Worm (Caenorhabditis elegans) whole organism, young adult: ENCODE results near the gene dop-4.

Experiments
- B0035.1 ChIP-seq: sonication (generic microtip); optimal IDR thresholded peaks from 2 replicates; lab custom pipeline; 2016; ENCODE audit warnings: missing genetic modification characterization, mild to moderate bottlenecking, missing compliant biosample characterization, missing genotype, missing genetic modification reagents
- D2030.7 ChIP-seq: fragments of 200-800 bp; sonication (Bioruptor generic); IDR thresholded peaks from 2 replicates; pipeline ENCODE4 v1.3.6; 2022; ENCODE audit warnings: missing genetic modification reagents, missing genetic modification characterization, missing compliant biosample characterization
- F39B2.1 ChIP-seq: fragments of 200-800 bp; sonication (Bioruptor generic); IDR thresholded peaks from 2 replicates; pipeline ENCODE4 v1.3.6; 2022; ENCODE audit warnings: missing genetic modification reagents, missing genetic modification characterization, missing compliant biosample characterization
- F55B11.4 ChIP-seq: sonication (generic microtip); optimal IDR thresholded peaks from 2 replicates; lab custom pipeline; 2016; ENCODE audit warnings: missing compliant biosample characterization, missing genetic modification characterization, borderline replicate concordance; ENCODE audit not compliant: insufficient read depth
- F57A8.1 ChIP-seq: fragments of 200-800 bp; sonication (Bioruptor generic); optimal IDR thresholded peaks from 2 replicates; lab custom pipeline; 2018; ENCODE audit warnings: mild to moderate bottlenecking, missing genetic modification characterization, moderate library complexity, missing compliant biosample characterization
- K12H6.12 ChIP-seq: fragments of 200-800 bp; sonication (Bioruptor generic); optimal IDR thresholded peaks from 2 replicates; lab custom pipeline; 2018; ENCODE audit warnings: mild to moderate bottlenecking, missing genetic modification characterization, missing compliant biosample characterization
- Y56A3A.18 ChIP-seq: fragments of 200-800 bp; sonication (Bioruptor generic); IDR thresholded peaks from 2 replicates; pipeline ENCODE4 v1.3.6; 2022; ENCODE audit warnings: missing genetic modification reagents, missing genetic modification characterization, missing compliant biosample characterization
- Y67H2A.10 ChIP-seq: fragments of 200-800 bp; sonication (Bioruptor generic); conservative IDR thresholded peaks from 2 replicates; pipeline ENCODE4 v1.3.6; 2022; ENCODE audit warnings: missing genetic modification reagents, missing genetic modification characterization, missing compliant biosample characterization
- aptf-3 ChIP-seq: fragments of 200-800 bp; sonication (Bioruptor generic); IDR thresholded peaks from 2 replicates; pipeline ENCODE4 v1.3.6; 2022; ENCODE audit warnings: missing genetic modification characterization, missing compliant biosample characterization
- atf-7 ChIP-seq: sonication (generic microtip); optimal IDR thresholded peaks from 2 replicates; lab custom pipeline; 2017; ENCODE audit warnings: mild to moderate bottlenecking, missing genetic modification characterization, missing compliant biosample characterization
- attf-3 ChIP-seq: fragments of 200-800 bp; sonication (Bioruptor generic); conservative IDR thresholded peaks from 2 replicates; pipeline ENCODE4 v1.3.6; 2022; ENCODE audit warnings: missing genetic modification reagents, missing genetic modification characterization, missing compliant biosample characterization
- bed-1 ChIP-seq: fragments of 200-800 bp; sonication (Bioruptor generic); IDR thresholded peaks from 2 replicates; pipeline ENCODE4 v1.3.6; 2022; ENCODE audit warnings: missing genetic modification reagents, missing genetic modification characterization, missing compliant biosample characterization
- cebp-1 ChIP-seq, 2 experiments: fragments of 200-800 bp in 1 of 2; sonication (Bioruptor generic) in 1 of 2; sonication (generic microtip) in 1 of 2; IDR thresholded peaks in 1 of 2; optimal IDR thresholded peaks in 1 of 2; 2 replicates each; pipeline versions ENCODE4 v1.3.6 to Lab custom; 2017 to 2022; ENCODE audit warnings: missing compliant biosample characterization in 2 of 2, missing genetic modification characterization in 2 of 2, mild to moderate bottlenecking in 1 of 2, missing genetic modification reagents in 1 of 2, moderate library complexity in 1 of 2
- ceh-91 ChIP-seq: fragments of 200-800 bp; sonication (Bioruptor generic); IDR thresholded peaks from 2 replicates; pipeline ENCODE4 v1.3.6; 2022; ENCODE audit warnings: missing genetic modification reagents, missing genetic modification characterization, missing compliant biosample characterization
- hlh-26 ChIP-seq: fragments of 200-800 bp; sonication (Bioruptor generic); conservative IDR thresholded peaks from 2 replicates; pipeline ENCODE4 v1.3.6; 2022; ENCODE audit warnings: missing genetic modification reagents, missing genetic modification characterization, missing compliant biosample characterization
- hmg-20 ChIP-seq: fragments of 200-800 bp; sonication (Bioruptor generic); IDR thresholded peaks from 2 replicates; pipeline ENCODE4 v1.3.6; 2022; ENCODE audit warnings: missing genetic modification reagents, missing genetic modification characterization, missing compliant biosample characterization
- hrde-1 ChIP-seq: sonication (generic microtip); optimal IDR thresholded peaks from 2 replicates; lab custom pipeline; 2016; ENCODE audit warnings: missing genetic modification characterization, mild to moderate bottlenecking, missing compliant biosample characterization, moderate library complexity, missing genotype, missing genetic modification reagents, borderline replicate concordance
- let-526 ChIP-seq: fragments of 200-800 bp; sonication (Bioruptor generic); IDR thresholded peaks from 2 replicates; pipeline ENCODE4 v1.3.6; 2022; ENCODE audit warnings: missing genetic modification reagents, missing genetic modification characterization, missing compliant biosample characterization
- lin-40 ChIP-seq: sonication (generic microtip); optimal IDR thresholded peaks from 2 replicates; lab custom pipeline; 2016; ENCODE audit warnings: missing genetic modification characterization, mild to moderate bottlenecking, missing compliant biosample characterization, missing genotype, missing genetic modification reagents
- lin-54 ChIP-seq: fragments of 200-800 bp; sonication (Bioruptor generic); optimal IDR thresholded peaks from 2 replicates; lab custom pipeline; 2018; ENCODE audit warnings: mild to moderate bottlenecking, missing genetic modification characterization, missing compliant biosample characterization
- lir-1 ChIP-seq: fragments of 200-800 bp; sonication (Bioruptor generic); conservative IDR thresholded peaks from 2 replicates; pipeline ENCODE4 v1.3.6; 2022; ENCODE audit warnings: missing genetic modification reagents, missing genetic modification characterization, missing compliant biosample characterization
- lsl-1 ChIP-seq: fragments of 200-800 bp; sonication (Bioruptor generic); optimal IDR thresholded peaks from 2 replicates; lab custom pipeline; 2018; ENCODE audit warnings: mild to moderate bottlenecking, missing genetic modification characterization, moderate library complexity, missing compliant biosample characterization
- lsy-27 ChIP-seq: sonication (generic microtip); optimal IDR thresholded peaks from 2 replicates; lab custom pipeline; 2017; ENCODE audit warnings: missing genetic modification characterization, mild to moderate bottlenecking, missing compliant biosample characterization, antibody characterized with exemption, missing genotype, borderline replicate concordance; ENCODE audit not compliant: insufficient read depth
- madf-10 ChIP-seq: sonication (generic microtip); optimal IDR thresholded peaks from 2 replicates; lab custom pipeline; 2016; ENCODE audit warnings: mild to moderate bottlenecking, missing genetic modification characterization, missing compliant biosample characterization
- madf-3 ChIP-seq: fragments of 200-800 bp; sonication (Bioruptor generic); IDR thresholded peaks from 2 replicates; pipeline ENCODE4 v1.3.6; 2022; ENCODE audit warnings: missing genetic modification reagents, missing genetic modification characterization, missing compliant biosample characterization
- madf-6 ChIP-seq: fragments of 200-800 bp; sonication (Bioruptor generic); IDR thresholded peaks from 2 replicates; pipeline ENCODE4 v1.3.6; 2022; ENCODE audit warnings: missing genetic modification reagents, missing genetic modification characterization, missing compliant biosample characterization
- mcd-1 ChIP-seq: fragments of 200-800 bp; sonication (Bioruptor generic); IDR thresholded peaks from 2 replicates; pipeline ENCODE4 v1.3.6; 2022; ENCODE audit warnings: missing genetic modification reagents, missing genetic modification characterization, missing compliant biosample characterization
- mes-4 ChIP-seq: sonication (generic microtip); optimal IDR thresholded peaks from 2 replicates; lab custom pipeline; 2016; ENCODE audit warnings: missing genotype, missing genetic modification characterization, missing compliant biosample characterization
- nfyb-1 ChIP-seq: fragments of 200-800 bp; sonication (Bioruptor generic); IDR thresholded peaks from 2 replicates; pipeline ENCODE4 v1.3.6; 2022; ENCODE audit warnings: missing genetic modification reagents, missing genetic modification characterization, missing compliant biosample characterization
- nhr-90 ChIP-seq: sonication (generic microtip); optimal IDR thresholded peaks from 2 replicates; lab custom pipeline; 2016; ENCODE audit warnings: missing genotype, mild to moderate bottlenecking, missing genetic modification characterization, missing compliant biosample characterization
- rcor-1 ChIP-seq: fragments of 200-800 bp; sonication (Bioruptor generic); IDR thresholded peaks from 2 replicates; pipeline ENCODE4 v1.3.6; 2022; ENCODE audit warnings: missing genetic modification reagents, missing genetic modification characterization, missing compliant biosample characterization
- rec-8 ChIP-seq, 2 experiments: sonication (generic microtip); optimal IDR thresholded peaks; 2 replicates each; lab custom pipeline; 2016; ENCODE audit warnings: mild to moderate bottlenecking in 2 of 2, missing genetic modification characterization in 2 of 2, missing genetic modification reagents in 2 of 2, missing genotype in 2 of 2, missing biosample characterization in 1 of 2, missing compliant biosample characterization in 1 of 2, moderate library complexity in 1 of 2
- repo-1 ChIP-seq: sonication (generic microtip); optimal IDR thresholded peaks from 2 replicates; lab custom pipeline; 2017; ENCODE audit warnings: mild to moderate bottlenecking, missing genetic modification characterization, missing compliant biosample characterization
- sea-2 ChIP-seq: fragments of 200-800 bp; sonication (Bioruptor generic); IDR thresholded peaks from 2 replicates; pipeline ENCODE4 v1.3.6; 2022; ENCODE audit warnings: missing genetic modification characterization, missing compliant biosample characterization
- somi-1 ChIP-seq: fragments of 200-800 bp; sonication (Bioruptor generic); optimal IDR thresholded peaks from 2 replicates; lab custom pipeline; 2018; ENCODE audit warnings: mild to moderate bottlenecking, missing genetic modification characterization, missing compliant biosample characterization
- tbp1 ChIP-seq: fragments of 200-800 bp; sonication (Bioruptor generic); optimal IDR thresholded peaks from 2 replicates; lab custom pipeline; 2018; ENCODE audit warnings: mild to moderate bottlenecking, missing genetic modification characterization, missing compliant biosample characterization
- tbx-9 ChIP-seq: sonication (generic microtip); optimal IDR thresholded peaks from 2 replicates; lab custom pipeline; 2016; ENCODE audit warnings: borderline replicate concordance, missing genetic modification characterization, inconsistent platforms, missing compliant biosample characterization
- unc-130 ChIP-seq: sonication (generic microtip); optimal IDR thresholded peaks from 2 replicates; lab custom pipeline; 2016; ENCODE audit warnings: missing genetic modification reagents, missing genetic modification characterization, missing compliant biosample characterization
- zim-3 ChIP-seq: sonication (generic microtip); optimal IDR thresholded peaks from 2 replicates; lab custom pipeline; 2017; ENCODE audit warnings: mild to moderate bottlenecking, missing genetic modification characterization, moderate library complexity, missing compliant biosample characterization
- ztf-22 ChIP-seq: fragments of 200-800 bp; sonication (Bioruptor generic); optimal IDR thresholded peaks from 2 replicates; lab custom pipeline; 2018; ENCODE audit warnings: mild to moderate bottlenecking, missing genetic modification characterization, moderate library complexity, missing compliant biosample characterization
- ztf-26 ChIP-seq: sonication (generic microtip); optimal IDR thresholded peaks from 2 replicates; lab custom pipeline; 2017; ENCODE audit warnings: missing genetic modification characterization, missing compliant biosample characterization
- ztf-28 ChIP-seq: fragments of 200-800 bp; sonication (Bioruptor generic); IDR thresholded peaks from 2 replicates; pipeline ENCODE4 v1.3.6; 2022; ENCODE audit warnings: missing genetic modification reagents, missing genetic modification characterization, missing compliant biosample characterization
- ztf-6 ChIP-seq: fragments of 200-800 bp; sonication (Bioruptor generic); IDR thresholded peaks from 2 replicates; pipeline ENCODE4 v1.3.6; 2022; ENCODE audit warnings: missing genetic modification reagents, missing genetic modification characterization, missing compliant biosample characterization

dop-4 gene

DNA sequence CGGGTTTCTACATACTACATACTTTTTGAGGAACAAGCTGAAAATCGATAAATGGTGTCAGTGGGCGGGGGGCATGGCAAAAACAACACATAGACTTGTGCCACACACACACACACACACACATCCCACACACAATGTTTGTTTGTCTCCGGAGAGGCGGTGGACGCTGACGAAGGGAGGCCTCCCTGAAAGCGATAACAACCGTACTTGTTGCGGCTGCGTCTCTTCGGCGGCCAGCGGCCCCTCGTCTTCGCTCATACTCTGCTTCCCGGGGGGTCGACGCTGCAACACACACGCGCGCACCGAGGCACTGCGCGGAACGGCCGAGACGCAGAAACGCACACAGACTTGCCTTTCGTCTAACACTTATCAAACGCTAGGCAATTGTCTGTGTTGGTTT is 24.7 kb downstream of the dop-4 start (continued):
- TF ChIP-seq lir-1 (GFP tag; lab: Robert Waterston, UW): no peak; the same call in 1 of the 2 replicates
- TF ChIP-seq ztf-28: no peak

DNA sequence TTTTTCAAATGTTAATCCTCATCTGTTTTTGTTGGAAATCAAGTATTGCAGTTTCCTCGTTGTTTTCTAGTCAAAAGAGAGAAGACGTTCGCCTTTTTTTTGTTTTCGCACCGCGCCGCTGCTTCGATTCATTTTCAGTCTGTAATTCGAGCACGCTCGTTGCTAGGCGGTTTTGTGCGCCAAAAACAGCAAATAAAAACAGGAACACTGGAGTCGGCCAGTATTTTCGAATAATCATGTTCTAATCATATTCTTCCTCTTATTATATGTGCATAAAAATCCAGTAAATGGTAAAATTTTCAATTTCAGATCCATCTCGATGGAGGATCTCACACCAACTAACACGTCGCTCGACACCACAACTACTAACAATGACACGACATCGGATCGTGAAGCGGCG is 26.0 kb downstream of the dop-4 start, which contains the start of gene pdk-1:
TSS of gene pdk-1 (plus strand) at position 301 of the 400 bp plus-strand sequence.
- TF ChIP-seq let-526 (GFP tag; lab: Robert Waterston, UW): no peak
- no peak for TF ChIP-seq F57A8.1 (GFP tag; lab: Kevin White, UChicago)
- no peak for TF ChIP-seq D2030.7
- no peak for TF ChIP-seq F39B2.1 (GFP tag; lab: Robert Waterston, UW)
- no peak for TF ChIP-seq ztf-6 (GFP tag; lab: Robert Waterston, UW)
- TF ChIP-seq tbx-9: no peak
- TF ChIP-seq hrde-1 (tag; lab: Kevin White, UChicago): no peak
- TF ChIP-seq madf-10 (tag; lab: Kevin White, UChicago): no peak
- TF ChIP-seq K12H6.12 (tag; lab: Kevin White, UChicago): no peak
- TF ChIP-seq madf-6 (GFP tag; lab: Robert Waterston, UW): no peak
- TF ChIP-seq Y67H2A.10: no peak
- TF ChIP-seq hlh-26: no peak
- no peak for TF ChIP-seq bed-1 (GFP tag; lab: Robert Waterston, UW)
- TF ChIP-seq lir-1 (GFP tag; lab: Robert Waterston, UW): no peak
- TF ChIP-seq lin-40 (tag; lab: Kevin White, UChicago): no peak
- TF ChIP-seq rec-8 (tag; optimal IDR thresholded peaks at IDR 0.05; lab: Kevin White, UChicago): no peak
- no peak for TF ChIP-seq tbp1 (GFP tag; lab: Kevin White, UChicago)
- TF ChIP-seq mcd-1 (GFP tag; lab: Robert Waterston, UW): no peak
- no peak for TF ChIP-seq lsl-1

DNA sequence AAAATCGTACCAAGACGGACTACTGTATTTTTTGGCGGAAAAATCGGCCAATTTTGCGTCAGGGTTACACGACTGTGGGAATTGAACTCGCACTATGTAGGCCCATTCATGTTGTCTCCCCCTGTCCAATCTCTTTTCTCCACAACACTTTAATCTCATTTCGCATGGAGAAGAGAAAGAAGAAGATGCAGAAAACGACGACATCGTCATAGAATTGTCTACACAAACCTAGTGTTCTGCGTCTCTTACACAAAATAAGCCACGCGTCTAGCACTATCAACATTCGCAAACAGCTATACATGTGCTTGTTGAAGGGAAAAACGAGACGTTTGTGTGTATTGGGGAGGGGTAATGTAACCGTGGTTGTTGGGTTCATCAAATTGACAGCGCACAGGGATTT is 27.9 kb downstream of the dop-4 start:
- no peak for TF ChIP-seq mes-4 (tag; lab: Kevin White, UChicago)
- TF ChIP-seq B0035.1 (tag; lab: Kevin White, UChicago): no peak
- peak; percentile 53 for TF ChIP-seq K12H6.12 (tag; lab: Kevin White, UChicago)
- TF ChIP-seq madf-3: 0 out of 2 replicates have a peak, but pooled peaks have one; percentile 25
- peak; percentile 95 for TF ChIP-seq lin-40 (tag; lab: Kevin White, UChicago)
- no peak for TF ChIP-seq unc-130
- no peak for TF ChIP-seq Y67H2A.10
- TF ChIP-seq aptf-3: 0 out of 2 replicates have a peak, but pooled peaks have one; percentile 39
- no peak for TF ChIP-seq F55B11.4 (tag; lab: Kevin White, UChicago)
- TF ChIP-seq lsy-27 (tag; lab: Kevin White, UChicago): no peak
- peak; percentile 46 for TF ChIP-seq somi-1 (GFP tag; lab: Kevin White, UChicago)
- peak; percentile 59 for TF ChIP-seq repo-1
- peak; percentile 54 for TF ChIP-seq rcor-1 (GFP tag; lab: Robert Waterston, UW)
- TF ChIP-seq F39B2.1 (GFP tag; lab: Robert Waterston, UW): no peak
- no peak for TF ChIP-seq ztf-6 (GFP tag; lab: Robert Waterston, UW)
- TF ChIP-seq ztf-26 (tag; lab: Kevin White, UChicago): peak; percentile 88
- TF ChIP-seq hmg-20 (GFP tag; lab: Robert Waterston, UW): no peak
- TF ChIP-seq ceh-91: no peak
- TF ChIP-seq hrde-1 (tag; lab: Kevin White, UChicago): no peak
- no peak for TF ChIP-seq F57A8.1 (GFP tag; lab: Kevin White, UChicago)
- no peak for TF ChIP-seq Y56A3A.18 (GFP tag; lab: Robert Waterston, UW)
- TF ChIP-seq cebp-1 (GFP tag; IDR thresholded peaks at IDR 0.05; lab: Robert Waterston, UW): 0 out of 2 replicates have a peak, but pooled peaks have one; percentile 16
- peak; percentile 76 for TF ChIP-seq cebp-1 (tag; optimal IDR thresholded peaks at IDR 0.05; lab: Kevin White, UChicago)
- no peak for TF ChIP-seq ztf-28
- TF ChIP-seq lin-54 (GFP tag; lab: Kevin White, UChicago): no peak
- TF ChIP-seq sea-2 (GFP tag; lab: Robert Waterston, UW): no peak
- TF ChIP-seq nfyb-1 (GFP tag; lab: Robert Waterston, UW): 0 out of 2 replicates have a peak, but pooled peaks have one; percentile 54
- TF ChIP-seq nhr-90 (tag; lab: Kevin White, UChicago): no peak
- TF ChIP-seq ztf-22 (GFP tag; lab: Kevin White, UChicago): no peak
- peak; percentile 19 for TF ChIP-seq atf-7
- TF ChIP-seq attf-3 (GFP tag; lab: Robert Waterston, UW): no peak
- no peak for TF ChIP-seq zim-3
